Worm (Caenorhabditis elegans) whole organism, late embryonic: ENCODE data around the gene him-10.

Source experiments
- C08G9.2 ChIP-seq: sonication (generic microtip); optimal IDR thresholded peaks from 2 replicates; lab custom pipeline; 2016; ENCODE audit warnings: mild to moderate bottlenecking, missing genetic modification characterization, moderate library complexity, missing compliant biosample characterization
- ceh-24 ChIP-seq: sonication (generic microtip); optimal IDR thresholded peaks from 2 replicates; lab custom pipeline; 2016; ENCODE audit warnings: mild to moderate bottlenecking, missing genetic modification characterization, missing compliant biosample characterization
- elt-2 ChIP-seq: sonication (generic microtip); optimal IDR thresholded peaks from 2 replicates; lab custom pipeline; 2016; ENCODE audit warnings: missing genetic modification reagents, missing genetic modification characterization, missing compliant biosample characterization
- eyg-1 ChIP-seq: sonication (generic microtip); optimal IDR thresholded peaks from 2 replicates; lab custom pipeline; 2016; ENCODE audit warnings: missing genotype, missing genetic modification characterization, missing compliant biosample characterization
- fkh-6 ChIP-seq: sonication (generic microtip); optimal IDR thresholded peaks from 2 replicates; lab custom pipeline; 2016; ENCODE audit warnings: missing genetic modification characterization, missing compliant biosample characterization
- pag-3 ChIP-seq: sonication (generic microtip); optimal IDR thresholded peaks from 2 replicates; lab custom pipeline; 2016; ENCODE audit warnings: missing compliant biosample characterization, missing genetic modification characterization, borderline replicate concordance
- pha-4 ChIP-seq: fragments of 150-350 bp; optimal IDR thresholded peaks from 2 replicates; lab custom pipeline; 2018; ENCODE audit warnings: missing biosample characterization, missing genetic modification reagents, missing genetic modification characterization
- rnt-1 ChIP-seq: sonication (generic microtip); optimal IDR thresholded peaks from 2 replicates; lab custom pipeline; 2016; ENCODE audit warnings: missing genetic modification characterization, missing compliant biosample characterization
- unc-55 ChIP-seq: sonication (generic microtip); optimal IDR thresholded peaks from 2 replicates; lab custom pipeline; 2017; ENCODE audit warnings: missing biosample characterization, missing genetic modification reagents, missing genetic modification characterization

DNA sequence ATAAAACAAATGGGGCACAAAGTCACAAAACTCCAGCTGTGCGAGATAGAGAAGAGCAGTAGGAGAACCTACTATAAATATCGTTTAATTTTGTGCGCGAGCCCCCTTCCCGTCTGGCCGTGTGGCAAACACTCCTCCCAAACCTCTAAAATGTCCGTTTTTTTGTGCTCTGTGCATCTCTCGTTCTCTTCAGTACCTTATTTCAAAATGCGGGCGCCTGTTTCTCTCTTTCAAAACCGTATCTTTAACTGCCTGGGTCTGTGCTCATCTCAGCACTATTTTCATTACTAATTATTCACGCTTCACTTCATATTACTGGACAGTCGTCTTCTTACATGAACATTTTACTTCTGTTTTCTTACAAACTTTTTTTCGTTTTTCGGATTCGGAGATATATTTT, 7.0 kb downstream of the him-10 start:
- TF ChIP-seq C08G9.2 (tag; lab: Kevin White, UChicago) (no peak), rnt-1 (tag; lab: Kevin White, UChicago) (no peak), pag-3 (tag; lab: Kevin White, UChicago) (no peak), unc-55 (no peak), eyg-1 (tag; lab: Kevin White, UChicago) (no peak), ceh-24 (tag; lab: Kevin White, UChicago) (no peak), elt-2 (no peak), fkh-6 (no peak), pha-4 (tag; lab: Kevin White, UChicago) (no peak)
